Worm (Caenorhabditis elegans) whole organism, L4/young adult: Measurements from ENCODE around the gene dmd-3.

ENCODE experiments used
- W03F9.2 ChIP-seq: fragments of 150-350 bp; optimal IDR thresholded peaks from 2 replicates; lab custom pipeline; 2014; ENCODE audit warnings: missing biosample characterization, missing genetic modification characterization
- dao-5 ChIP-seq: sonication (generic microtip); optimal IDR thresholded peaks from 2 replicates; lab custom pipeline; 2016; ENCODE audit warnings: missing genotype, missing genetic modification characterization, moderate library complexity, missing compliant biosample characterization
- him-1 ChIP-seq: sonication (generic microtip); optimal IDR thresholded peaks from 2 replicates; lab custom pipeline; 2016; ENCODE audit warnings: missing genotype, missing genetic modification reagents, missing genetic modification characterization, missing compliant biosample characterization

DNA sequence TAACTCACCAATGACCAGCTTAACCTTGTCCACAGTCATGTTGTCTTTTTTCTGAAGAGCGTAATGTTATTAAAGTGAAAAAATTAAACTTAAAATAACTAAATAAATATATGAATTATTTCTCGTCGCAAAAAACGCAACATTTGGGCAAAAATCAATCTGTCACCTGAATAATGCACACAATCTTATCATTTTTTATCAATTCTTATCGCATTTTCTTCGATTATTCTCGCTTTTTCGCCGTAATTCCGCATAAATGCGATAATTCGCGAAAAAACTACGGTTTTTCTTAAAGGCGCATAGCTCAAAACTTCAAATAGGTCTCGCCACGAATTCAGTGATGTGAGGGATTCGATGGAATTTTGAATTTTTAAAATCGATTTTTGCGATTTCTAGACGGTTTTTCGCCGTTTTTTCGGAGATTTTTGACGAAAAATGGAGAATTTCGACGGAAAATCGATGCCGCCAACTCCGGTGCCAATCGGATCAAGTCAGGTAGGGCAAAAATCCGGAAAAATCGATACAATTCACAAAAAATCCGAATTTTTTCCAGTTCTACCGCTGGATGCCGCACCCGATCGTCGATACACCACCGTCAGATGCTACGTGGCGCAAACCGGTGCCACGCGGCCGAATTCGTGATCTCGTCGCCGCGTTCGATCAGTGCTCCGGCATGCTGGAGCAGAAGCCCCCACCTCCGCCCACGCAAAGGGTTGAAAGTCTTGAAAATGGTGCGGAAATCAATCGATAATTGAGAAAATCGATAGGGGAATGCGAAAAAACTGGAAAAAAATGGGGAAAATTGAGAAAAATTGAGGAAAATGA, 42.5 kb upstream of the dmd-3 start, which contains the start of the genes Y43F8C.13 and ani-3:
- no peak for TF ChIP-seq dao-5 (tag; lab: Kevin White, UChicago)
- TF ChIP-seq him-1 (tag; lab: Kevin White, UChicago), result no peak
- TF ChIP-seq W03F9.2 (tag; lab: Kevin White, UChicago), result no peak
